Fruit fly (Drosophila melanogaster) whole organism, prepupa: ENCODE data around the gene Tango6.

ENCODE experiments used
- CG10631 ChIP-seq: fragments of 200-800 bp; sonication (Bioruptor generic); optimal IDR thresholded peaks from 2 replicates; lab custom pipeline; 2016; ENCODE audit warnings: missing biosample characterization, missing genetic modification characterization
- CG3919 ChIP-seq: fragments of 200-800 bp; sonication (Bioruptor generic); optimal IDR thresholded peaks from 3 replicates; lab custom pipeline; 2016; ENCODE audit warnings: missing biosample characterization, missing genetic modification characterization
- CG6276 ChIP-seq: fragments of 200-800 bp; sonication (Bioruptor generic); optimal IDR thresholded peaks from 2 replicates; lab custom pipeline; 2017; ENCODE audit warnings: missing biosample characterization, mild to moderate bottlenecking, missing genetic modification characterization
- CG6854 ChIP-seq: fragments of 200-800 bp; sonication (Bioruptor generic); optimal IDR thresholded peaks from 2 replicates; lab custom pipeline; 2017; ENCODE audit warnings: missing biosample characterization, mild to moderate bottlenecking, missing genetic modification characterization
- Eip75B ChIP-seq: fragments of 200-800 bp; sonication (Bioruptor generic); optimal IDR thresholded peaks from 3 replicates; lab custom pipeline; 2016; ENCODE audit warnings: missing biosample characterization, missing genetic modification characterization
- Hr38 ChIP-seq: sonication (Bioruptor generic); optimal IDR thresholded peaks from 2 replicates; lab custom pipeline; 2016; ENCODE audit warnings: missing biosample characterization, missing genetic modification characterization
- Lpt ChIP-seq: fragments of 200-800 bp; sonication (Bioruptor generic); optimal IDR thresholded peaks from 3 replicates; lab custom pipeline; 2016; ENCODE audit warnings: missing biosample characterization, missing genetic modification characterization
- Sox102F ChIP-seq: fragments of 200-800 bp; sonication (Bioruptor generic); optimal IDR thresholded peaks from 2 replicates; lab custom pipeline; 2016; ENCODE audit warnings: missing biosample characterization, mild to moderate bottlenecking, missing genetic modification characterization
- dac ChIP-seq: fragments of 200-800 bp; sonication (Bioruptor generic); optimal IDR thresholded peaks from 2 replicates; lab custom pipeline; 2017; ENCODE audit warnings: missing biosample characterization, mild to moderate bottlenecking, missing genetic modification characterization
- ss ChIP-seq, 2 experiments: fragments of 200-800 bp; sonication (Bioruptor generic); optimal IDR thresholded peaks; 2 replicates in 1 of 2; 3 replicates in 1 of 2; lab custom pipeline; 2017 to 2018; ENCODE audit warnings: mild to moderate bottlenecking in 2 of 2, missing biosample characterization in 2 of 2, missing genetic modification characterization in 2 of 2, moderate library complexity in 1 of 2

DNA sequence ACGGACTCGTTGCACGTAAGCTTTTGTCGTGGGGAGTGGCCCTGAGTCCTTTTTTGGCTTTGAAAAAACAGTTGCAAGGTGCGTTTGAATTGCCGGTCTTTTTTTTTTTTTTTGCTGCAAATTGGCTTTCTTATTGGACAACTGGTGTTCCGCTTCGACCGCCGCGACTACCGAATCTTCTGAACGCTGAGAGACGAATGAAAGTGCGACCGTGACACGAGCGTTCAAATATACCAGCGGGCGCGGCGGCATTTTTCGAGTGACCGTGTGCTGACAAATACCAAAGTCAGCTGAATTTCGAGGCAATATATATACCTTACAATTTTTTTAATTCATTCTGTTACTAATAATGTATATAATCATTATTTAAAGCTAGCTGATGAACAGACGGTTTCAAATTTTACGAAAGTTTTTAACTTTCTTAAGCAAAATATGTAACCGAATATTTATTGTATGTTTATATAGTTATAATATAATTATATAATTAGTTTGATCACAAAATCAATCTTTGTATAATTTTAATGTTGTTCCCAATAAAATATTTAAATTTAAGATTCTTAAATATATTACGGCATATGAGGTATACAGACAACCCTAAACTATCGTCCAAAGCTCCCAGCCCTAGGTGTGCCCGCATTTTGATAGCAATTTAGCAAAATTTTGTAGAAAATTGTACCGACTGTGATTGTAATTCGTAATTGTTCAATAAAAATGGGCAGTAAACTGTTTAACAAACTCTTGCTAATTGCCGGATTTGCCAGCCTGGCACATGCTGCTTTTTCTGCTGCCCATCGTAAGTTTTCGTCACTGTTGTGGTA, 18.5 kb downstream of the Tango6 start, which contains the start of the genes Swip-1 and EMC5:
- TF ChIP-seq CG6276 (GFP tag; lab: Kevin White, UChicago) (no peak), Sox102F (GFP tag; lab: Kevin White, UChicago) (peak; percentile 38), Lpt (GFP tag; lab: Kevin White, UChicago) (no peak), Eip75B (peak; percentile 18), CG3919 (GFP tag; lab: Kevin White, UChicago) (peak; percentile 50), CG10631 (GFP tag; lab: Kevin White, UChicago) (peak; percentile 71), ss (GFP tag; optimal IDR thresholded peaks at IDR 0.05; lab: Kevin White, UChicago) (no peak), Hr38 (GFP tag; lab: Kevin White, UChicago) (no peak), CG6854 (GFP tag; lab: Kevin White, UChicago) (peak; percentile 44), dac (GFP tag; lab: Kevin White, UChicago) (no peak)
